Worm (Caenorhabditis elegans): Measurements from ENCODE around the gene spp-31.
A peak's percentile ranks its signal among the peaks of the same experiment; 100 is the strongest.

spp-31 gene

DNA sequence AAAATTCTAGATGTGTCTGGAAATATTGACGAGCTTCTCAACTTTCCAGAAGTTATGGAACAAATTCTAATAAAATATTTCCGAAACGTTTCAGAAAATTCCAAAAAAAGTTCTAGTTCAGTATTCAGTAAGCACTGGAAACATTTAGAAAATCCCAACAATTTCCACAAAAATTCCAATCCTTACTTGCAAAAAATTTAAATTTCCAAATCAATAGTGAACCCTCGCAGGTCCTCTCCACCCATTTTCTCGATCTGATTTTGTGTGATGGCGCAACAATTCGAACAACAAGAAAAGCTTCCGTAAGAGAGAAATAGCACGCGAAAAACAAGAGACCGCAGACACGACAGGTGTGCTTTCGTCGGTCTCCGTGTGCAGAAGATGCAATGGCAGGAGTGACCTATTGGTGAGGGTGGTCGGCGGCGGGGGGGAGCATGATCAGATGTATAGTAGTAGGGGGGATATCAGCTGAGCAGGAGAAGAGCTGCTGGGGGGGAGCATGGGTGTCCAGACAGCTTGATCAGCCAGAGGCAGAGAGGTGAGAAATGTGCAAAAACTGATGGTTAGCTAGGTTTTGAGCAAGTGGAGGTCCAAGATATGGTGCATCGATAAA lies 44.6 kb upstream of the spp-31 start:
- TF ChIP-seq jun-1 (tag; optimal IDR thresholded peaks at IDR 0.05), result no peak
- peak; percentile 62 for TF ChIP-seq set-16 (GFP tag; IDR thresholded peaks at IDR 0.05)
- peak; percentile 48 for TF ChIP-seq hlh-11 (tag; optimal IDR thresholded peaks at IDR 0.05)
- no peak for TF ChIP-seq T20F7.1 (GFP tag; optimal IDR thresholded peaks at IDR 0.05)
- TF ChIP-seq ZK337.2 (GFP tag; IDR thresholded peaks at IDR 0.05), result 0 out of 2 replicates have a peak, but pooled peaks have one; percentile 22
- TF ChIP-seq lin-13 (GFP tag; optimal IDR thresholded peaks at IDR 0.05), result no peak
- TF ChIP-seq ztf-11 (tag; optimal IDR thresholded peaks at IDR 0.05), result no peak
- peak; percentile 96 for TF ChIP-seq aha-1 (tag)
- no peak for TF ChIP-seq nhr-10 (tag; optimal IDR thresholded peaks at IDR 0.05)
- no peak for TF ChIP-seq unc-130 (GFP tag; optimal IDR thresholded peaks at IDR 0.05)
- TF ChIP-seq cey-2 (tag; optimal IDR thresholded peaks at IDR 0.05; ENCODE audit: borderline replicate concordance, insufficient read depth), result no peak
- TF ChIP-seq duxl-1 (tag; optimal IDR thresholded peaks at IDR 0.05; ENCODE audit: poor library complexity), result no peak
- no peak for TF ChIP-seq nhr-77 (tag; optimal IDR thresholded peaks at IDR 0.05)

DNA sequence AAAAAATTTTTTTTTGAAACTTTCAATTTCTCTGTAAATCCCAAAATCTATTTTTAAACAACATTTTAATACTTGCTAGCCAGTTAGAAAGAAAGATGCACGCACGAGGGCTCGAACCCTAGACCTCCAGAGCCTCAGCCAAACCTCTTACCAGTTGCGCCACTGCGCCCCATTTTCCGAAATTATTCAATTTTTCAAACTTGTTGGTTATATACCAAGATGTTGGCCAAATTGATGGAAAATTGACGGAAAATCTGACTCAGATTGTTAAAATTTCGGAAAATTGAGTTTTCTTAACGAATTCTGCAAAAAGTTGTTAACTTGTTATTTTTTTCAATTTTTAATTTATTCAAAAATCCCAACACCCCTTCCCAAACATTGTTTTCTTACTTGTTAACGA lies 40.6 kb upstream of the spp-31 start:
- TF ChIP-seq Y48G9A.11 (GFP tag; IDR thresholded peaks at IDR 0.05), result 0 out of 2 replicates have a peak, but pooled peaks have one; percentile 36
- no peak for TF ChIP-seq aha-1 (tag)

DNA sequence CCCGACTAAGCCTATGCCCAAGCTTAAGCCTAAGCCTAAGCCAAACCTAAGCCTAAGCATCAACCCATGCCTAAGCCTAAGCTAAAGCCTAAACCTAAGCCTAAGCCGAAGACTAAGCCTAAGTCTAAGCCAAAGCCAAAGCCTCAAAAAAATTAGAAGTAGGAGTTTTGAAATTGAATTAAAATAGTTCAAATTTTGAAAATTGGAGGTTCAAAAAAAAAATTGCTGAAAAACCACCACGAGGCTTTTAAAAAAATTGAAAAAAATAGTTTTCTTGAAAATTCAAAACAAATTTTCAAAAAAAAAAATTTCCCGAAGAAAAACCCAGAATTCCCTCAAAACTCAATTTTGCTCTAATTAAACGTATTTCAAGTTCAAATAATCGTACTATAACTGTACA lies 39.3 kb upstream of the spp-31 start:
- TF ChIP-seq aha-1 (tag) (peak; percentile 94), Y48G9A.11 (GFP tag; IDR thresholded peaks at IDR 0.05) (no peak), madf-9 (GFP tag; conservative IDR thresholded peaks at IDR 0.05) (no peak)

DNA sequence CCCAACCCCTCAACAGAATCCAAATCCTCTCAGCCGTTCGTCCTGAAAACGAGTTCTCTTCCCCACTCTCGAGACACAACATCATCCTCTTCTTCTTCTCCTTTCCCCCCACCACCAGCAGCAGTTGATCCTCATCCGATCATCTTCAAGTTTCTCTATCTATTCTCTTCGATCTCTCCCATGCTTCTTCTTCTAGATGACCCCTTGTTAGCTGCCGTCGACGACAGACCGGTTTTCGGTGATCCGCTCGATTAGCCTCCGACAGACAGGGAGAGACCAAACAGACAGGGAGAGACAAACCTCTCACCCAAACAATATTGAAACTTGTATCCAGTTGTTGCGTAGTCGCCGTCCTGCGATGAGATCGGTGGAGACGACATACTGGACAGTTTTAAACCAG lies 35.1 kb upstream of the spp-31 start:
- no peak for TF ChIP-seq egl-43 (GFP tag; IDR thresholded peaks at IDR 0.05)
- TF ChIP-seq nhr-28 (tag; optimal IDR thresholded peaks at IDR 0.05), result peak; percentile 22
- TF ChIP-seq hlh-11 (tag; optimal IDR thresholded peaks at IDR 0.05), result peak; percentile 62
- TF ChIP-seq nhr-48 (tag; optimal IDR thresholded peaks at IDR 0.05), result peak; percentile 29
- TF ChIP-seq dmd-9 (GFP tag; IDR thresholded peaks at IDR 0.05), result no peak
- peak; percentile 65 for TF ChIP-seq mxl-3 (GFP tag; optimal IDR thresholded peaks at IDR 0.05)
- peak; percentile 71 for TF ChIP-seq aha-1 (tag)
- peak in 1 of 2 experiments; percentile 32 for TF ChIP-seq mdl-1 (tag; optimal IDR thresholded peaks at IDR 0.05)

DNA sequence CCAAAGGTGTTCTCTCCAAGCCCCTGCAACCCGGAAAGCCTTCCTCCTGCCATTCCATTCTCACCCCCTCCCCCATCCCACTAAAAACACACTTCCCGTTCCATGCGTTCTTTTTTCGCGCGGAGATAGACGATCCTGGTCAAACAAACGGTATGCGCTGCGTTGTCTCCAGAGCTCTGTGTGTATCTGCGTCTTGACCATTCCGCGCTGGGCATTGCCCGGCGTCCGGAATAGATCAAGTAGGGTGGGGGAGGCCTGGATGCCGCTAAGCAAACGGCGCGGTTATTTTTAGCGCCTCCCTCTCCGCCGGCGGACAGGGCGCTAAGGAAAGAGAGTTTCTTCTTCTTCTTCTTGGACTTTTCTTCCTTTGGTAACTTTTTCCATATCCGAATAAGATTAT lies 31.1 kb upstream of the spp-31 start:
- TF ChIP-seq aha-1 (tag) (peak; percentile 10), vab-7 (GFP tag; IDR thresholded peaks at IDR 0.05) (no peak), tra-1 (GFP tag; IDR thresholded peaks at IDR 0.05) (no peak), R02D3.7 (tag; optimal IDR thresholded peaks at IDR 0.05) (no peak), dmd-6 (GFP tag; IDR thresholded peaks at IDR 0.05) (no peak), mdl-1 (tag; optimal IDR thresholded peaks at IDR 0.05) (no peak), lin-15B (tag; optimal IDR thresholded peaks at IDR 0.05) (no peak), nhr-48 (tag; optimal IDR thresholded peaks at IDR 0.05) (no peak), set-16 (GFP tag; IDR thresholded peaks at IDR 0.05) (peak; percentile 66), cey-2 (tag; optimal IDR thresholded peaks at IDR 0.05; ENCODE audit: borderline replicate concordance, insufficient read depth) (no peak), nhr-42 (GFP tag; IDR thresholded peaks at IDR 0.05) (no peak), F49E8.2 (tag; optimal IDR thresholded peaks at IDR 0.05; ENCODE audit: borderline replicate concordance) (no peak), ZK337.2 (GFP tag; IDR thresholded peaks at IDR 0.05) (no peak), madf-5 (GFP tag; IDR thresholded peaks at IDR 0.05) (no peak), egl-27 (tag; optimal IDR thresholded peaks at IDR 0.05) (no peak)

DNA sequence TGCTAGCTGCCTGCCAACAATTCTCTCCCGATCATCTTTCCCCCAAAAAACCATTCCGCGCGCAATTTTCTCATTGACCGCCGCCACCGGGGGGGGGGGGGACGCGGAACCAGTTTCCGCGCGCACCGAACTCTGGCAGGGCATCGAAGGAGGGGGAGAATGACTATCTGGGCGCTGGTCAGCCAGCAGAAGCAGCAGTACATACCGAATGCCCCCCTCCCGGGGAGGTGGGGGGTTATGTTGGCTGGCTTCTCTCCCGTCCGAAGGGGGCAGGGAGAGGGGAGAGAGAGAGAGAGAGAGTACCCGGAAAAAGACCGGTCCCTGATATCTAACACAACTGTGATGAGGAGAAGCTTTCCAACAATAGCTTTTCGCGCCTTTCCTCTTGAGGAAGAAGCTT lies 28.7 kb upstream of the spp-31 start:
- no peak for TF ChIP-seq Y75B8A.6 (GFP tag; IDR thresholded peaks at IDR 0.05)
- no peak for TF ChIP-seq ceh-62 (tag; optimal IDR thresholded peaks at IDR 0.05)
- TF ChIP-seq mes-2 (tag; optimal IDR thresholded peaks at IDR 0.05; ENCODE audit: poor library complexity, severe bottlenecking), result no peak
- TF ChIP-seq ZK337.2 (GFP tag; IDR thresholded peaks at IDR 0.05), result no peak
- TF ChIP-seq mdt-29 (GFP tag; IDR thresholded peaks at IDR 0.05), result no peak
- TF ChIP-seq F10B5.3 (tag; optimal IDR thresholded peaks at IDR 0.05), result no peak
- no peak for TF ChIP-seq hif-1 (tag; optimal IDR thresholded peaks at IDR 0.05)
- TF ChIP-seq zfp-3 (GFP tag; conservative IDR thresholded peaks at IDR 0.05), result no peak
- TF ChIP-seq lin-39 (tag; optimal IDR thresholded peaks at IDR 0.05), result no peak
- TF ChIP-seq mxl-3 (GFP tag; optimal IDR thresholded peaks at IDR 0.05), result peak; percentile 71
- 0 out of 2 replicates have a peak, but pooled peaks have one; percentile 55 for TF ChIP-seq dmd-8 (GFP tag; IDR thresholded peaks at IDR 0.05)
- TF ChIP-seq Y5F2A.4 (GFP tag; optimal IDR thresholded peaks at IDR 0.05), result no peak
- no peak for TF ChIP-seq ceh-28 (tag; optimal IDR thresholded peaks at IDR 0.05)
- TF ChIP-seq nhr-42 (GFP tag; IDR thresholded peaks at IDR 0.05), result no peak
